Fruit fly (Drosophila melanogaster): ENCODE measurements around the gene noc.

The noc gene

dm6 chr2L:14440908-14441307, 49.8 kb upstream of the noc start (continued):
- TF ChIP-seq unpg (GFP tag; optimal IDR thresholded peaks at IDR 0.05) (peak; percentile 63), dysf (GFP tag; IDR thresholded peaks at IDR 0.05) (0 out of 3 replicates have a peak, but pooled peaks have one; percentile 5), CG2116 (GFP tag; optimal IDR thresholded peaks at IDR 0.05) (peak; percentile 16), Sox100B (GFP tag; optimal IDR thresholded peaks at IDR 0.05) (peak; percentile 40), fru (optimal IDR thresholded peaks at IDR 0.05) (no peak), CG2678 (tag; optimal IDR thresholded peaks at IDR 0.05) (peak; percentile 61), E2f2 (GFP tag; IDR thresholded peaks at IDR 0.05) (peak; percentile 18; the same call in 1 of the 2 replicates), Xbp1 (GFP tag; optimal IDR thresholded peaks at IDR 0.05) (peak; percentile 31), CG4707 (GFP tag; optimal IDR thresholded peaks at IDR 0.05) (no peak), CG8089 (GFP tag; optimal IDR thresholded peaks at IDR 0.05) (no peak), bab2 (GFP tag; optimal IDR thresholded peaks at IDR 0.05) (no peak), esg (GFP tag; conservative IDR thresholded peaks at IDR 0.05) (no peak; the same call in 1 of the 2 replicates), CG10959 (GFP tag; IDR thresholded peaks at IDR 0.05) (0 out of 2 replicates have a peak, but pooled peaks have one; percentile 43), CG12659 (GFP tag; optimal IDR thresholded peaks at IDR 0.05) (peak; percentile 32), CG4730 (GFP tag; IDR thresholded peaks at IDR 0.05) (0 out of 2 replicates have a peak, but pooled peaks have one; percentile 32), CoRest (tag; optimal IDR thresholded peaks at IDR 0.05) (peak; percentile 69), NC2α (GFP tag; optimal IDR thresholded peaks at IDR 0.05) (no peak), cg (GFP tag; optimal IDR thresholded peaks at IDR 0.05) (no peak), CG3847 (GFP tag; IDR thresholded peaks at IDR 0.05) (no peak), CG6175 (GFP tag; IDR thresholded peaks at IDR 0.05) (no peak), Bteb2 (GFP tag; optimal IDR thresholded peaks at IDR 0.05) (no peak), Hr51 (GFP tag; optimal IDR thresholded peaks at IDR 0.05) (peak in 1 of 2 experiments; percentile 58), Hmr (GFP tag; optimal IDR thresholded peaks at IDR 0.05) (peak; percentile 23), insv (GFP tag; optimal IDR thresholded peaks at IDR 0.05) (no peak), jing (GFP tag; optimal IDR thresholded peaks at IDR 0.05) (no peak), fd102C (GFP tag; optimal IDR thresholded peaks at IDR 0.05) (peak; percentile 7), grn (GFP tag; optimal IDR thresholded peaks at IDR 0.05) (no peak), abd-A (tag; optimal IDR thresholded peaks at IDR 0.05) (no peak), nerfin-1 (tag; optimal IDR thresholded peaks at IDR 0.05) (no peak), ato (GFP tag; IDR thresholded peaks at IDR 0.05; ENCODE audit: partially characterized antibody) (no peak), tup (GFP tag; optimal IDR thresholded peaks at IDR 0.05) (no peak), CG15269 (tag; optimal IDR thresholded peaks at IDR 0.05) (peak; percentile 40), CG6254 (GFP tag; optimal IDR thresholded peaks at IDR 0.05) (peak; percentile 14), CG7839 (tag; optimal IDR thresholded peaks at IDR 0.05) (peak; percentile 72), CG11504 (tag; optimal IDR thresholded peaks at IDR 0.05) (peak; percentile 69), org-1 (GFP tag; optimal IDR thresholded peaks at IDR 0.05) (no peak), CG4820 (GFP tag; optimal IDR thresholded peaks at IDR 0.05) (peak; percentile 33), CG12942 (GFP tag; optimal IDR thresholded peaks at IDR 0.05) (no peak), Oaz (GFP tag; IDR thresholded peaks at IDR 0.05) (no peak), CG4404 (GFP tag; IDR thresholded peaks at IDR 0.05) (0 out of 2 replicates have a peak, but pooled peaks have one; percentile 30), Ptx1 (GFP tag; IDR thresholded peaks at IDR 0.05) (peak; percentile 28), pzg (GFP tag; optimal IDR thresholded peaks at IDR 0.05) (no peak), CG18619 (GFP tag; optimal IDR thresholded peaks at IDR 0.05) (peak; percentile 17), phol (tag; optimal IDR thresholded peaks at IDR 0.05) (peak; percentile 72), dm (GFP tag; optimal IDR thresholded peaks at IDR 0.05) (no peak), odd (GFP tag; optimal IDR thresholded peaks at IDR 0.05) (peak; percentile 6), eve (GFP tag; optimal IDR thresholded peaks at IDR 0.05) (peak in 1 of 2 experiments; percentile 49), NFAT (GFP tag; IDR thresholded peaks at IDR 0.05) (no peak), Sin3A (optimal IDR thresholded peaks at IDR 0.05) (no peak), al (GFP tag; IDR thresholded peaks at IDR 0.05) (no peak), TFAM (GFP tag; optimal IDR thresholded peaks at IDR 0.05) (no peak)

Data from whole organism, embryonic.